Fruit fly (Drosophila melanogaster) whole organism, embryonic: Measurements from ENCODE around the gene Dh44.

Source experiments
- Asciz ChIP-seq: fragments of 200-800 bp; sonication (Bioruptor generic); optimal IDR thresholded peaks from 2 replicates; lab custom pipeline; 2017; ENCODE audit warnings: missing biosample characterization, mild to moderate bottlenecking, missing genetic modification characterization, missing genetic modification reagents
- BEAF-32 ChIP-seq: fragments of 200-800 bp; sonication (Bioruptor generic); optimal IDR thresholded peaks from 3 replicates; lab custom pipeline; 2017; ENCODE audit warnings: missing biosample characterization, missing genetic modification characterization, mild to moderate bottlenecking, moderate library complexity, missing genetic modification reagents
- Bdp1 ChIP-seq: fragments of 200-800 bp; sonication (Bioruptor generic); optimal IDR thresholded peaks from 3 replicates; lab custom pipeline; 2016; ENCODE audit warnings: missing biosample characterization, missing genetic modification characterization
- CG1024 ChIP-seq: fragments of 200-800 bp; sonication (Bioruptor generic); IDR thresholded peaks from 2 replicates; pipeline ENCODE4 v1.3.6; 2022; ENCODE audit warnings: missing biosample characterization, missing genetic modification characterization
- CG10431 ChIP-seq: fragments of 200-800 bp; sonication (Bioruptor generic); optimal IDR thresholded peaks from 3 replicates; lab custom pipeline; 2018; ENCODE audit warnings: missing biosample characterization, mild to moderate bottlenecking, missing genetic modification characterization
- CG13894 ChIP-seq: fragments of 200-800 bp; sonication (Bioruptor generic); optimal IDR thresholded peaks from 3 replicates; lab custom pipeline; 2018; ENCODE audit warnings: missing biosample characterization, mild to moderate bottlenecking, missing genetic modification characterization, moderate library complexity
- CG14050 ChIP-seq: fragments of 200-800 bp; sonication (Bioruptor generic); IDR thresholded peaks from 3 replicates; pipeline ENCODE4 v1.3.6; 2022; ENCODE audit warnings: missing biosample characterization, missing genetic modification characterization
- CG14710 ChIP-seq: fragments of 200-800 bp; sonication (Bioruptor generic); optimal IDR thresholded peaks from 3 replicates; lab custom pipeline; 2019; ENCODE audit warnings: missing biosample characterization, mild to moderate bottlenecking, missing genetic modification characterization, moderate library complexity
- CG15601 ChIP-seq: fragments of 200-800 bp; sonication (Bioruptor generic); optimal IDR thresholded peaks from 3 replicates; lab custom pipeline; 2019; ENCODE audit warnings: missing biosample characterization, mild to moderate bottlenecking, missing genetic modification characterization, moderate library complexity
- CG1647 ChIP-seq: fragments of 200-800 bp; sonication (Bioruptor generic); optimal IDR thresholded peaks from 3 replicates; lab custom pipeline; 2016; ENCODE audit warnings: missing biosample characterization, missing genetic modification characterization
- CG17829 ChIP-seq: fragments of 200-800 bp; optimal IDR thresholded peaks from 2 replicates; lab custom pipeline; 2019; ENCODE audit warnings: missing biosample characterization, mild to moderate bottlenecking, missing genetic modification characterization, moderate library complexity
- CG18262 ChIP-seq: fragments of 200-800 bp; optimal IDR thresholded peaks from 3 replicates; lab custom pipeline; 2019; ENCODE audit warnings: missing biosample characterization, mild to moderate bottlenecking, missing genetic modification characterization, moderate library complexity
- CG2202 ChIP-seq: fragments of 200-800 bp; sonication (Bioruptor generic); optimal IDR thresholded peaks from 2 replicates; lab custom pipeline; 2018; ENCODE audit warnings: missing biosample characterization, mild to moderate bottlenecking, missing genetic modification characterization
- CG2889 ChIP-seq: fragments of 200-800 bp; sonication (Bioruptor generic); IDR thresholded peaks from 3 replicates; pipeline ENCODE4 v1.3.6; 2022; ENCODE audit warnings: missing biosample characterization, missing genetic modification characterization
- CG3163 ChIP-seq: fragments of 200-800 bp; sonication (Bioruptor generic); optimal IDR thresholded peaks from 3 replicates; lab custom pipeline; 2016; ENCODE audit warnings: missing biosample characterization, missing genetic modification characterization
- CG32767 ChIP-seq: fragments of 200-800 bp; sonication (Bioruptor generic); IDR thresholded peaks from 2 replicates; pipeline ENCODE4 v1.3.6; 2022; ENCODE audit warnings: missing biosample characterization, missing genetic modification characterization
- CG43689 ChIP-seq: fragments of 200-800 bp; sonication (Bioruptor generic); IDR thresholded peaks from 2 replicates; pipeline ENCODE4 v1.3.6; 2022; ENCODE audit warnings: missing biosample characterization, missing genetic modification characterization
- CG6765 ChIP-seq: fragments of 200-800 bp; sonication (Bioruptor generic); optimal IDR thresholded peaks from 3 replicates; lab custom pipeline; 2017; ENCODE audit warnings: missing biosample characterization, mild to moderate bottlenecking, missing genetic modification characterization
- CG8281 ChIP-seq: fragments of 200-800 bp; sonication (Bioruptor generic); optimal IDR thresholded peaks from 2 replicates; lab custom pipeline; 2018; ENCODE audit warnings: missing biosample characterization, mild to moderate bottlenecking, missing genetic modification characterization, moderate library complexity
- CkIIα-i1 ChIP-seq: fragments of 200-800 bp; sonication (Bioruptor generic); IDR thresholded peaks from 2 replicates; pipeline ENCODE4 v1.3.6; 2022; ENCODE audit warnings: missing biosample characterization, missing genetic modification characterization
- Dbx ChIP-seq: fragments of 200-800 bp; sonication (Bioruptor generic); IDR thresholded peaks from 3 replicates; pipeline ENCODE4 v1.3.6; 2022; ENCODE audit warnings: missing biosample characterization, missing genetic modification characterization
- Dek ChIP-seq: fragments of 200-800 bp; sonication (Bioruptor generic); optimal IDR thresholded peaks from 3 replicates; lab custom pipeline; 2019; ENCODE audit warnings: missing biosample characterization, mild to moderate bottlenecking, missing genetic modification characterization, moderate library complexity
- E2f2 ChIP-seq: fragments of 200-800 bp; sonication (Bioruptor generic); IDR thresholded peaks from 2 replicates; pipeline ENCODE4 v1.3.6; 2022; ENCODE audit warnings: missing biosample characterization, missing genetic modification characterization
- Eip74EF ChIP-seq, 2 experiments: fragments of 200-800 bp in 1 of 2; fragments of >200 bp in 1 of 2; sonication (Bioruptor generic) in 1 of 2; optimal IDR thresholded peaks; 2 replicates each; lab custom pipeline; 2017 to 2019; ENCODE audit warnings: missing biosample characterization in 2 of 2, missing genetic modification characterization in 2 of 2, mild to moderate bottlenecking in 1 of 2, moderate library complexity in 1 of 2
- HHEX ChIP-seq: fragments of 200-800 bp; sonication (Bioruptor generic); optimal IDR thresholded peaks from 3 replicates; lab custom pipeline; 2017; ENCODE audit warnings: missing biosample characterization, mild to moderate bottlenecking, missing genetic modification characterization, missing genetic modification reagents
- HLH3B ChIP-seq: fragments of 200-800 bp; sonication (Bioruptor generic); IDR thresholded peaks from 2 replicates; pipeline ENCODE4 v1.3.6; 2022; ENCODE audit warnings: missing biosample characterization, missing genetic modification characterization
- HLHmδ ChIP-seq: fragments of 200-800 bp; sonication (Bioruptor generic); optimal IDR thresholded peaks from 2 replicates; lab custom pipeline; 2018; ENCODE audit warnings: missing biosample characterization, mild to moderate bottlenecking, missing genetic modification characterization, moderate library complexity
- Lhr ChIP-seq: fragments of 200-800 bp; sonication (Bioruptor generic); optimal IDR thresholded peaks from 3 replicates; lab custom pipeline; 2017; ENCODE audit warnings: mild to moderate bottlenecking, missing biosample characterization, missing genetic modification reagents, missing genetic modification characterization
- Lim3 ChIP-seq: fragments of 200-800 bp; sonication (Bioruptor generic); IDR thresholded peaks from 2 replicates; pipeline ENCODE4 v1.3.6; 2022; ENCODE audit warnings: missing biosample characterization, missing genetic modification characterization
- MTF-1 ChIP-seq: fragments of 200-800 bp; sonication (Bioruptor generic); optimal IDR thresholded peaks from 2 replicates; lab custom pipeline; 2018; ENCODE audit warnings: missing biosample characterization, mild to moderate bottlenecking, missing genetic modification characterization, borderline replicate concordance
- NFAT ChIP-seq: fragments of 200-800 bp; sonication (Bioruptor generic); IDR thresholded peaks from 2 replicates; pipeline ENCODE4 v1.3.6; 2022; ENCODE audit warnings: missing biosample characterization, missing genetic modification characterization
- Optix ChIP-seq: fragments of 200-800 bp; sonication (Bioruptor generic); IDR thresholded peaks from 3 replicates; pipeline ENCODE4 v1.3.6; 2022; ENCODE audit warnings: missing biosample characterization, missing genetic modification characterization
- PHDP ChIP-seq: fragments of 200-800 bp; sonication (Bioruptor generic); optimal IDR thresholded peaks from 3 replicates; lab custom pipeline; 2018; ENCODE audit warnings: missing biosample characterization, mild to moderate bottlenecking, missing genetic modification characterization, moderate library complexity
- Rx ChIP-seq: fragments of 200-800 bp; sonication (Bioruptor generic); IDR thresholded peaks from 2 replicates; pipeline ENCODE4 v1.3.6; 2022; ENCODE audit warnings: missing biosample characterization, missing genetic modification characterization
- Sry-δ ChIP-seq: fragments of 200-800 bp; sonication (Bioruptor generic); optimal IDR thresholded peaks from 2 replicates; lab custom pipeline; 2016; ENCODE audit warnings: missing biosample characterization, missing genetic modification characterization
- TFAM ChIP-seq: fragments of 200-800 bp; sonication (Bioruptor generic); optimal IDR thresholded peaks from 2 replicates; lab custom pipeline; 2017; ENCODE audit warnings: missing biosample characterization, missing genetic modification characterization, inconsistent platforms
- ab ChIP-seq: fragments of 200-800 bp; sonication (Bioruptor generic); optimal IDR thresholded peaks from 2 replicates; lab custom pipeline; 2016; ENCODE audit warnings: missing biosample characterization, missing genetic modification characterization
- abd-A ChIP-seq: fragments of 200-800 bp; sonication (Bioruptor generic); optimal IDR thresholded peaks from 3 replicates; lab custom pipeline; 2019; ENCODE audit warnings: missing biosample characterization, mild to moderate bottlenecking, missing genetic modification characterization, moderate library complexity
- aop ChIP-seq: fragments of 200-800 bp; sonication (Bioruptor generic); IDR thresholded peaks from 2 replicates; pipeline ENCODE4 v1.3.6; 2022; ENCODE audit warnings: missing biosample characterization, missing genetic modification characterization
- ap ChIP-seq: fragments of 200-800 bp; sonication (Bioruptor generic); IDR thresholded peaks from 2 replicates; pipeline ENCODE4 v1.3.6; 2022; ENCODE audit warnings: missing biosample characterization, missing genetic modification characterization
- ase ChIP-seq: fragments of 200-800 bp; sonication (Bioruptor generic); IDR thresholded peaks from 3 replicates; pipeline ENCODE4 v1.3.6; 2022; ENCODE audit warnings: missing biosample characterization, missing genetic modification characterization
- cg ChIP-seq: fragments of 200-800 bp; sonication (Bioruptor generic); optimal IDR thresholded peaks from 3 replicates; lab custom pipeline; 2019; ENCODE audit warnings: missing biosample characterization, mild to moderate bottlenecking, missing genetic modification characterization, moderate library complexity
- dati ChIP-seq: fragments of 200-800 bp; sonication (Bioruptor generic); IDR thresholded peaks from 2 replicates; pipeline ENCODE4 v1.3.6; 2022; ENCODE audit warnings: missing biosample characterization, missing genetic modification characterization
- fd64A ChIP-seq: fragments of 200-800 bp; sonication (Bioruptor generic); optimal IDR thresholded peaks from 3 replicates; lab custom pipeline; 2018; ENCODE audit warnings: missing biosample characterization, mild to moderate bottlenecking, missing genetic modification characterization
- fru ChIP-seq: fragments of >200 bp; optimal IDR thresholded peaks from 2 replicates; lab custom pipeline; 2017
- hb ChIP-seq: fragments of 200-800 bp; sonication (Bioruptor generic); IDR thresholded peaks from 3 replicates; pipeline ENCODE4 v1.3.6; 2022; ENCODE audit warnings: missing biosample characterization, missing genetic modification characterization; ENCODE audit not compliant: partially characterized antibody
- mirr ChIP-seq: fragments of 200-800 bp; sonication (Bioruptor generic); optimal IDR thresholded peaks from 3 replicates; lab custom pipeline; 2018; ENCODE audit warnings: missing biosample characterization, mild to moderate bottlenecking, missing genetic modification characterization
- onecut ChIP-seq: fragments of 200-800 bp; sonication (Bioruptor generic); IDR thresholded peaks from 2 replicates; pipeline ENCODE4 v1.3.6; 2022; ENCODE audit warnings: missing biosample characterization, missing genetic modification characterization
- scrt ChIP-seq: fragments of 200-800 bp; sonication (Bioruptor generic); optimal IDR thresholded peaks from 2 replicates; lab custom pipeline; 2018; ENCODE audit warnings: missing biosample characterization, mild to moderate bottlenecking, missing genetic modification characterization, moderate library complexity
- tin ChIP-seq: fragments of 200-800 bp; sonication (Bioruptor generic); optimal IDR thresholded peaks from 3 replicates; lab custom pipeline; 2016; ENCODE audit warnings: missing biosample characterization, missing genetic modification characterization
- trh ChIP-seq: fragments of 200-800 bp; sonication (Bioruptor generic); optimal IDR thresholded peaks from 2 replicates; lab custom pipeline; 2016; ENCODE audit warnings: missing biosample characterization, missing genetic modification characterization
- yki ChIP-seq: fragments of >200 bp; optimal IDR thresholded peaks from 3 replicates; lab custom pipeline; 2018

Gene Dh44

DNA sequence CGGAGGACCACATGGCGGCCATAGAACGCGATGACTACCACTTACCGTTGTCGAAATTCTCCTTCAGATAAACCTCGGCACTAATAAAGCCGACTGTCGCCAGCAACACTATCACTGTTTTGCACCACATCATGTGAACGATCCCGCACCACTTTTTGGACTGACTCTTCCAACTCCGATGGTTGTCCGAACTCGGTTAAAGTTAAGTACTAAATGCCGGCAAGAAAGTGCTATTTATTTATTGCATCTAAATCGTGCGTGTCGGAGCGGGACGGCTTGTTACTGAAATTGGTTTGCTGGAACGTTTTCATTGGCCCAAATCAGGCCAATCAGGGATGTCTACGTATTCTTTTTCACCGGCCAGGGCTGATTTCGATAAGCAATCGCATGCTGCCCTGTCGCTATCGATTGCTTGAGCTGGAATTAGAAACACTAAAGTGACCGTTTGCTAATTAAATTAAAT is 7.3 kb upstream of the Dh44 start, which contains the start of gene Calr (continued):
- TF ChIP-seq CG1024 (GFP tag; lab: Robert Waterston, UW) (no peak), trh (no peak), CG2202 (tag; lab: Kevin White, UChicago) (peak; percentile 42), NFAT (no peak), Bdp1 (GFP tag; lab: Kevin White, UChicago) (peak; percentile 34), ap (GFP tag; lab: Robert Waterston, UW) (no peak), CG6765 (GFP tag; lab: Kevin White, UChicago) (peak; percentile 5), CG10431 (no peak), CG13894 (tag; lab: Kevin White, UChicago) (peak; percentile 55), abd-A (tag; lab: Kevin White, UChicago) (peak; percentile 95), Lhr (GFP tag; lab: Kevin White, UChicago) (peak; percentile 93), cg (GFP tag; lab: Kevin White, UChicago) (no peak), CG32767 (no peak), CG3163 (GFP tag; lab: Kevin White, UChicago) (peak; percentile 27), CkIIα-i1 (GFP tag; lab: Robert Waterston, UW) (no peak), CG14710 (peak; percentile 72), CG14050 (GFP tag; lab: Robert Waterston, UW) (no peak), ase (GFP tag; lab: Robert Waterston, UW) (no peak), tin (GFP tag; lab: Kevin White, UChicago) (peak; percentile 21), Rx (GFP tag; lab: Robert Waterston, UW) (no peak), CG17829 (tag; lab: Kevin White, UChicago) (peak; percentile 78), hb (GFP tag; lab: Robert Waterston, UW) (no peak), Lim3 (GFP tag; lab: Robert Waterston, UW) (no peak), mirr (GFP tag; lab: Kevin White, UChicago) (peak; percentile 77), scrt (GFP tag; lab: Kevin White, UChicago) (peak; percentile 49), CG2889 (no peak), CG1647 (GFP tag; lab: Kevin White, UChicago) (peak; percentile 45), Sry-δ (GFP tag; lab: Kevin White, UChicago) (peak; percentile 54), fd64A (peak; percentile 8), CG43689 (GFP tag; lab: Robert Waterston, UW) (no peak), HHEX (peak; percentile 27), HLH3B (GFP tag; lab: Robert Waterston, UW) (no peak), MTF-1 (GFP tag; lab: Kevin White, UChicago) (peak; percentile 37), E2f2 (GFP tag; lab: Robert Waterston, UW) (no peak), BEAF-32 (GFP tag; lab: Kevin White, UChicago) (peak; percentile 78), fru (lab: Kevin White, UChicago) (no peak), CG15601 (tag; lab: Kevin White, UChicago) (peak; percentile 56), TFAM (no peak), onecut (GFP tag; lab: Robert Waterston, UW) (peak; percentile 60), Eip74EF (GFP tag; optimal IDR thresholded peaks at IDR 0.05; lab: Kevin White, UChicago) (no peak), Dbx (GFP tag; lab: Robert Waterston, UW) (no peak), dati (GFP tag; lab: Robert Waterston, UW) (no peak), HLHmδ (GFP tag; lab: Kevin White, UChicago) (peak; percentile 63), Optix (GFP tag; lab: Robert Waterston, UW) (no peak), CG8281 (tag; lab: Kevin White, UChicago) (no peak), ab (peak; percentile 53), yki (no peak), Asciz (no peak), Dek (tag; lab: Kevin White, UChicago) (no peak), aop (GFP tag; lab: Robert Waterston, UW) (no peak), CG18262 (tag; lab: Kevin White, UChicago) (no peak), PHDP (tag; lab: Kevin White, UChicago) (peak; percentile 30)
